Fruit fly (Drosophila melanogaster) whole organism, embryonic: ENCODE measurements around the gene CG9550.

Source experiments
- Bdp1 ChIP-seq: fragments of 200-800 bp; sonication (Bioruptor generic); optimal IDR thresholded peaks from 3 replicates; lab custom pipeline; 2016; ENCODE audit warnings: missing biosample characterization, missing genetic modification characterization
- CG10274 ChIP-seq: fragments of 200-800 bp; sonication (Bioruptor generic); optimal IDR thresholded peaks from 3 replicates; lab custom pipeline; 2017; ENCODE audit warnings: missing biosample characterization, mild to moderate bottlenecking, missing genetic modification characterization
- CG10979 ChIP-seq: fragments of 200-800 bp; sonication (Bioruptor generic); optimal IDR thresholded peaks from 2 replicates; lab custom pipeline; 2018; ENCODE audit warnings: missing biosample characterization, mild to moderate bottlenecking, missing genetic modification characterization, moderate library complexity
- CG11456 ChIP-seq: fragments of 200-800 bp; sonication (Bioruptor generic); IDR thresholded peaks from 3 replicates; pipeline ENCODE4 v1.3.6; 2022; ENCODE audit warnings: missing biosample characterization, missing genetic modification characterization
- CG13424 ChIP-seq: fragments of 200-800 bp; sonication (Bioruptor generic); optimal IDR thresholded peaks from 2 replicates; lab custom pipeline; 2019; ENCODE audit warnings: missing biosample characterization, mild to moderate bottlenecking, missing genetic modification characterization, moderate library complexity
- CG13894 ChIP-seq: fragments of 200-800 bp; sonication (Bioruptor generic); optimal IDR thresholded peaks from 3 replicates; lab custom pipeline; 2018; ENCODE audit warnings: missing biosample characterization, mild to moderate bottlenecking, missing genetic modification characterization, moderate library complexity
- CG16863 ChIP-seq: fragments of 200-800 bp; sonication (Bioruptor generic); optimal IDR thresholded peaks from 3 replicates; lab custom pipeline; 2016; ENCODE audit warnings: missing biosample characterization, missing genetic modification characterization
- CG1832 ChIP-seq: fragments of 200-800 bp; sonication (Bioruptor generic); optimal IDR thresholded peaks from 2 replicates; lab custom pipeline; 2017; ENCODE audit warnings: missing biosample characterization, mild to moderate bottlenecking, missing genetic modification characterization, inconsistent platforms
- CG3163 ChIP-seq: fragments of 200-800 bp; sonication (Bioruptor generic); optimal IDR thresholded peaks from 3 replicates; lab custom pipeline; 2016; ENCODE audit warnings: missing biosample characterization, missing genetic modification characterization
- CG4854 ChIP-seq: fragments of 200-800 bp; sonication (Bioruptor generic); optimal IDR thresholded peaks from 2 replicates; lab custom pipeline; 2016; ENCODE audit warnings: missing biosample characterization, missing genetic modification characterization, inconsistent platforms
- CG6254 ChIP-seq: fragments of 200-800 bp; sonication (Bioruptor generic); optimal IDR thresholded peaks from 3 replicates; lab custom pipeline; 2017; ENCODE audit warnings: mild to moderate bottlenecking, missing biosample characterization, missing genetic modification reagents, missing genetic modification characterization
- CG7357 ChIP-seq: fragments of 200-800 bp; sonication (Bioruptor generic); IDR thresholded peaks from 3 replicates; pipeline ENCODE4 v1.3.6; 2022; ENCODE audit warnings: missing biosample characterization, missing genetic modification characterization
- CG8478 ChIP-seq: fragments of >200 bp; optimal IDR thresholded peaks from 2 replicates; lab custom pipeline; 2018
- CrebB ChIP-seq: fragments of 200-800 bp; sonication (Bioruptor generic); optimal IDR thresholded peaks from 3 replicates; lab custom pipeline; 2018; ENCODE audit warnings: missing biosample characterization, mild to moderate bottlenecking, missing genetic modification characterization
- D ChIP-seq, 2 experiments: fragments of 200-800 bp in 1 of 2; fragments of >200 bp in 1 of 2; sonication (Bioruptor generic) in 1 of 2; optimal IDR thresholded peaks; 2 replicates in 1 of 2; 3 replicates in 1 of 2; lab custom pipeline; 2017; ENCODE audit warnings: mild to moderate bottlenecking in 1 of 2, missing biosample characterization in 1 of 2, missing genetic modification characterization in 1 of 2, missing genetic modification reagents in 1 of 2
- Deaf1 ChIP-seq: fragments of 200-800 bp; optimal IDR thresholded peaks from 3 replicates; lab custom pipeline; 2019; ENCODE audit warnings: missing biosample characterization, mild to moderate bottlenecking, missing genetic modification characterization, moderate library complexity
- ERR ChIP-seq: fragments of 200-800 bp; sonication (Bioruptor generic); optimal IDR thresholded peaks from 2 replicates; lab custom pipeline; 2016; ENCODE audit warnings: missing biosample characterization, missing genetic modification characterization
- Fer1 ChIP-seq: fragments of 200-800 bp; sonication (Bioruptor generic); optimal IDR thresholded peaks from 2 replicates; lab custom pipeline; 2017; ENCODE audit warnings: missing biosample characterization, mild to moderate bottlenecking, missing genetic modification characterization
- HLH3B ChIP-seq: fragments of 200-800 bp; sonication (Bioruptor generic); IDR thresholded peaks from 2 replicates; pipeline ENCODE4 v1.3.6; 2022; ENCODE audit warnings: missing biosample characterization, missing genetic modification characterization
- Hand ChIP-seq: fragments of 200-800 bp; sonication (Bioruptor generic); optimal IDR thresholded peaks from 2 replicates; lab custom pipeline; 2017; ENCODE audit warnings: mild to moderate bottlenecking, missing biosample characterization, missing genetic modification reagents, missing genetic modification characterization
- Jarid2 ChIP-seq: fragments of 200-800 bp; sonication (Bioruptor generic); optimal IDR thresholded peaks from 3 replicates; lab custom pipeline; 2017; ENCODE audit warnings: mild to moderate bottlenecking, missing biosample characterization, missing genetic modification reagents, missing genetic modification characterization
- MBD-R2 ChIP-seq: fragments of 200-800 bp; sonication (Bioruptor generic); IDR thresholded peaks from 2 replicates; pipeline ENCODE4 v1.3.6; 2022; ENCODE audit warnings: missing biosample characterization, missing genetic modification characterization
- Nf-YA ChIP-seq: fragments of 200-800 bp; sonication (Bioruptor generic); IDR thresholded peaks from 2 replicates; pipeline ENCODE4 v1.3.6; 2022; ENCODE audit warnings: missing biosample characterization, missing genetic modification characterization
- Optix ChIP-seq: fragments of 200-800 bp; sonication (Bioruptor generic); IDR thresholded peaks from 3 replicates; pipeline ENCODE4 v1.3.6; 2022; ENCODE audit warnings: missing biosample characterization, missing genetic modification characterization
- Pdp1 ChIP-seq, 2 experiments: fragments of 200-800 bp; sonication (Bioruptor generic); optimal IDR thresholded peaks; 3 replicates each; lab custom pipeline; 2016; ENCODE audit warnings: missing biosample characterization in 2 of 2, missing genetic modification characterization in 2 of 2, mild to moderate bottlenecking in 1 of 2, moderate library complexity in 1 of 2
- Ravus ChIP-seq: fragments of 200-800 bp; sonication (Bioruptor generic); IDR thresholded peaks from 2 replicates; pipeline ENCODE4 v1.3.6; 2022; ENCODE audit warnings: missing biosample characterization, missing genetic modification characterization
- Side ChIP-seq: fragments of 200-800 bp; sonication (Bioruptor generic); optimal IDR thresholded peaks from 2 replicates; lab custom pipeline; 2016; ENCODE audit warnings: missing biosample characterization, missing genetic modification characterization
- Sin3A ChIP-seq: fragments of >200 bp; optimal IDR thresholded peaks from 2 replicates; lab custom pipeline; 2018
- Trl ChIP-seq, 3 experiments: fragments of >200 bp in 2 of 3; fragments of 200-800 bp in 1 of 3; sonication (Bioruptor generic) in 1 of 3; optimal IDR thresholded peaks; 2 replicates in 1 of 3; 3 replicates in 2 of 3; lab custom pipeline; 2016 to 2017; ENCODE audit warnings: missing biosample characterization in 1 of 3, missing genetic modification characterization in 1 of 3
- YL-1 ChIP-seq: fragments of 200-800 bp; sonication (Bioruptor generic); optimal IDR thresholded peaks from 3 replicates; lab custom pipeline; 2017; ENCODE audit warnings: missing biosample characterization, mild to moderate bottlenecking, missing genetic modification characterization
- az2 ChIP-seq: fragments of 200-800 bp; sonication (Bioruptor generic); optimal IDR thresholded peaks from 3 replicates; lab custom pipeline; 2016; ENCODE audit warnings: missing biosample characterization, missing genetic modification characterization
- bsh ChIP-seq, 2 experiments: fragments of 200-800 bp; sonication (Bioruptor generic); optimal IDR thresholded peaks; 2 replicates each; lab custom pipeline; 2017 to 2018; ENCODE audit warnings: mild to moderate bottlenecking in 2 of 2, missing biosample characterization in 2 of 2, missing genetic modification characterization in 2 of 2, moderate library complexity in 1 of 2
- btn ChIP-seq: fragments of 200-800 bp; sonication (Bioruptor generic); optimal IDR thresholded peaks from 2 replicates; lab custom pipeline; 2016; ENCODE audit warnings: missing biosample characterization, missing genetic modification characterization
- cas ChIP-seq: fragments of 200-800 bp; sonication (Bioruptor generic); IDR thresholded peaks from 2 replicates; pipeline ENCODE4 v1.3.6; 2022; ENCODE audit warnings: missing biosample characterization, missing genetic modification characterization
- disco-r ChIP-seq: fragments of 200-800 bp; sonication (Bioruptor generic); optimal IDR thresholded peaks from 2 replicates; lab custom pipeline; 2016; ENCODE audit warnings: missing biosample characterization, missing genetic modification characterization
- exex ChIP-seq: fragments of 200-800 bp; sonication (Bioruptor generic); optimal IDR thresholded peaks from 4 replicates; lab custom pipeline; 2018; ENCODE audit warnings: missing biosample characterization, mild to moderate bottlenecking, missing genetic modification characterization, moderate library complexity
- eyg ChIP-seq: fragments of 200-800 bp; sonication (Bioruptor generic); optimal IDR thresholded peaks from 3 replicates; lab custom pipeline; 2016; ENCODE audit warnings: missing biosample characterization, missing genetic modification characterization
- fu2 ChIP-seq: fragments of 200-800 bp; sonication (Bioruptor generic); optimal IDR thresholded peaks from 2 replicates; lab custom pipeline; 2016; ENCODE audit warnings: missing biosample characterization, missing genetic modification characterization
- hbn ChIP-seq: fragments of 200-800 bp; sonication (Bioruptor generic); IDR thresholded peaks from 2 replicates; pipeline ENCODE4 v1.3.6; 2022; ENCODE audit warnings: missing biosample characterization, missing genetic modification characterization; ENCODE audit not compliant: partially characterized antibody
- lov ChIP-seq, 2 experiments: fragments of 200-800 bp in 1 of 2; fragments of >200 bp in 1 of 2; sonication (Bioruptor generic) in 1 of 2; IDR thresholded peaks in 1 of 2; optimal IDR thresholded peaks in 1 of 2; 2 replicates in 1 of 2; 3 replicates in 1 of 2; pipeline versions ENCODE4 v1.3.6 to Lab custom; 2017 to 2022; ENCODE audit warnings: missing biosample characterization in 1 of 2, missing genetic modification characterization in 1 of 2
- nerfin-1 ChIP-seq: fragments of 200-800 bp; sonication (Bioruptor generic); optimal IDR thresholded peaks from 3 replicates; lab custom pipeline; 2019; ENCODE audit warnings: missing biosample characterization, mild to moderate bottlenecking, missing genetic modification characterization, moderate library complexity
- org-1 ChIP-seq: fragments of 200-800 bp; sonication (Bioruptor generic); optimal IDR thresholded peaks from 2 replicates; lab custom pipeline; 2017; ENCODE audit warnings: missing biosample characterization, missing genetic modification characterization
- prd ChIP-seq, 3 experiments: fragments of >200 bp in 2 of 3; fragments of 200-800 bp in 1 of 3; sonication (Bioruptor generic) in 1 of 3; optimal IDR thresholded peaks in 2 of 3; IDR thresholded peaks in 1 of 3; 2 replicates in 2 of 3; 3 replicates in 1 of 3; pipeline versions ENCODE4 v1.3.6 to Lab custom; 2017 to 2022; ENCODE audit warnings: missing biosample characterization in 1 of 3, missing genetic modification characterization in 1 of 3
- row ChIP-seq: fragments of 200-800 bp; sonication (Bioruptor generic); IDR thresholded peaks from 3 replicates; pipeline ENCODE4 v1.3.6; 2022; ENCODE audit warnings: missing biosample characterization, missing genetic modification characterization
- run ChIP-seq: fragments of 200-800 bp; sonication (Bioruptor generic); optimal IDR thresholded peaks from 3 replicates; lab custom pipeline; 2018; ENCODE audit warnings: missing biosample characterization, mild to moderate bottlenecking, missing genetic modification characterization
- salm ChIP-seq: fragments of 200-800 bp; sonication (Bioruptor generic); optimal IDR thresholded peaks from 2 replicates; lab custom pipeline; 2018; ENCODE audit warnings: missing biosample characterization, mild to moderate bottlenecking, missing genetic modification characterization
- sens ChIP-seq: fragments of 200-800 bp; sonication (Bioruptor generic); peaks from one replicate; lab custom pipeline; 2016; ENCODE audit warnings: missing biosample characterization, missing genetic modification characterization
- sug ChIP-seq: fragments of 200-800 bp; optimal IDR thresholded peaks from 2 replicates; lab custom pipeline; 2019; ENCODE audit warnings: missing biosample characterization, mild to moderate bottlenecking, missing genetic modification characterization, moderate library complexity
- vvl ChIP-seq: fragments of 200-800 bp; sonication (Bioruptor generic); IDR thresholded peaks from 2 replicates; pipeline ENCODE4 v1.3.6; 2022; ENCODE audit warnings: missing biosample characterization, missing genetic modification characterization
- zen2 ChIP-seq: fragments of 200-800 bp; sonication (Bioruptor generic); IDR thresholded peaks from 3 replicates; pipeline ENCODE4 v1.3.6; 2022; ENCODE audit warnings: missing biosample characterization, missing genetic modification characterization; ENCODE audit not compliant: partially characterized antibody

The CG9550 gene

dm6 chr2L:6494405-6494816 is 2.4 kb upstream of the CG9550 start, which contains the start of gene CG9547 (continued):
- no peak for TF ChIP-seq HLH3B (GFP tag; lab: Robert Waterston, UW)
- TF ChIP-seq nerfin-1 (tag; lab: Kevin White, UChicago): no peak
- TF ChIP-seq exex (tag; lab: Kevin White, UChicago): peak; percentile 82
- TF ChIP-seq bsh (GFP tag; optimal IDR thresholded peaks at IDR 0.05; lab: Kevin White, UChicago): peak in 1 of 2 experiments; percentile 8
- peak; percentile 80 for TF ChIP-seq CG3163
- TF ChIP-seq vvl (GFP tag; lab: Robert Waterston, UW): peak; percentile 22; the same call in 1 of the 2 replicates
- no peak for TF ChIP-seq CG4854
- TF ChIP-seq Bdp1 (GFP tag; lab: Kevin White, UChicago): no peak
- TF ChIP-seq fu2 (GFP tag; lab: Kevin White, UChicago): no peak
- TF ChIP-seq org-1 (GFP tag; lab: Kevin White, UChicago): no peak
- TF ChIP-seq cas (GFP tag; lab: Robert Waterston, UW): no peak
- TF ChIP-seq Fer1 (GFP tag; lab: Kevin White, UChicago): peak; percentile 69
- TF ChIP-seq CG10274 (GFP tag; lab: Kevin White, UChicago): no peak
- peak; percentile 40 for TF ChIP-seq Hand (GFP tag; lab: Kevin White, UChicago)
- TF ChIP-seq run (tag; lab: Kevin White, UChicago): peak; percentile 54
- no peak for TF ChIP-seq CG1832 (GFP tag; lab: Kevin White, UChicago)
- TF ChIP-seq salm (tag; lab: Kevin White, UChicago): peak; percentile 22
- no peak for TF ChIP-seq Ravus (GFP tag; lab: Robert Waterston, UW)
- TF ChIP-seq Trl (optimal IDR thresholded peaks at IDR 0.05; lab: Kevin White, UChicago): peak; percentile 71 to 84
- no peak for TF ChIP-seq Trl (GFP tag; optimal IDR thresholded peaks at IDR 0.05; lab: Kevin White, UChicago)
- TF ChIP-seq CG13894 (tag; lab: Kevin White, UChicago): peak; percentile 44
- peak; percentile 45 for TF ChIP-seq Deaf1 (tag; lab: Kevin White, UChicago)
- TF ChIP-seq sug: peak; percentile 100
- peak; percentile 84 for TF ChIP-seq Jarid2 (GFP tag; lab: Kevin White, UChicago)
- no peak for TF ChIP-seq row (GFP tag; lab: Robert Waterston, UW)
- TF ChIP-seq lov (optimal IDR thresholded peaks at IDR 0.05; lab: Kevin White, UChicago): no peak
- TF ChIP-seq lov (GFP tag; IDR thresholded peaks at IDR 0.05; lab: Robert Waterston, UW): no peak
- no peak for TF ChIP-seq ERR (GFP tag; lab: Kevin White, UChicago)
- peak; percentile 29 for TF ChIP-seq CrebB (tag; lab: Kevin White, UChicago)
- no peak for TF ChIP-seq CG7357 (GFP tag; lab: Robert Waterston, UW)
- no peak for TF ChIP-seq Nf-YA (GFP tag; lab: Robert Waterston, UW)
- TF ChIP-seq disco-r: no peak
- TF ChIP-seq btn (GFP tag; lab: Kevin White, UChicago): no peak
- TF ChIP-seq D (optimal IDR thresholded peaks at IDR 0.05; lab: Kevin White, UChicago): no peak
- TF ChIP-seq D (GFP tag; optimal IDR thresholded peaks at IDR 0.05; lab: Kevin White, UChicago): no peak
- no peak for TF ChIP-seq CG16863 (GFP tag; lab: Kevin White, UChicago)
- TF ChIP-seq CG6254 (GFP tag; lab: Kevin White, UChicago): no peak
- no peak; the same call in 1 of the 2 replicates for TF ChIP-seq MBD-R2
- TF ChIP-seq Optix (GFP tag; lab: Robert Waterston, UW): no peak
- TF ChIP-seq eyg (GFP tag; lab: Kevin White, UChicago): no peak
- TF ChIP-seq prd (optimal IDR thresholded peaks at IDR 0.05; lab: Kevin White, UChicago): no peak
- no peak for TF ChIP-seq prd (GFP tag; IDR thresholded peaks at IDR 0.05; lab: Robert Waterston, UW)
- peak; percentile 49; the same call in 2 of the 3 replicates for TF ChIP-seq zen2 (GFP tag; lab: Robert Waterston, UW)
- TF ChIP-seq CG8478: no peak
- TF ChIP-seq az2: no peak
- TF ChIP-seq sens: no peak
- TF ChIP-seq YL-1 (GFP tag; lab: Kevin White, UChicago): peak; percentile 4
- TF ChIP-seq Sin3A (lab: Kevin White, UChicago): no peak
- TF ChIP-seq CG11456 (GFP tag; lab: Robert Waterston, UW): no peak
- TF ChIP-seq Side (GFP tag; lab: Kevin White, UChicago): no peak
- TF ChIP-seq CG13424 (tag; lab: Kevin White, UChicago): no peak
- TF ChIP-seq hbn (GFP tag; lab: Robert Waterston, UW): no peak
- TF ChIP-seq Pdp1 (GFP tag; optimal IDR thresholded peaks at IDR 0.05; lab: Kevin White, UChicago): peak in 1 of 2 experiments; percentile 80
- no peak for TF ChIP-seq CG10979 (tag; lab: Kevin White, UChicago)
